Worm (Caenorhabditis elegans) whole organism, midembryonic: ENCODE data around the gene lgc-7.

ENCODE experiments used
- T22C8.4 ChIP-seq: fragments of 200-800 bp; sonication (Bioruptor generic); IDR thresholded peaks from 2 replicates; pipeline ENCODE4 v1.3.6; 2022; ENCODE audit warnings: missing genetic modification characterization, missing compliant biosample characterization
- cog-1 ChIP-seq: sonication (generic microtip); optimal IDR thresholded peaks from 2 replicates; lab custom pipeline; 2016; ENCODE audit warnings: missing genetic modification characterization, missing compliant biosample characterization
- flt-1 ChIP-seq: fragments of 200-800 bp; sonication (Bioruptor generic); IDR thresholded peaks from 2 replicates; pipeline ENCODE4 v1.3.6; 2022; ENCODE audit warnings: missing genetic modification characterization, missing compliant biosample characterization
- klf-2 ChIP-seq: fragments of 200-800 bp; sonication (Bioruptor generic); conservative IDR thresholded peaks from 2 replicates; pipeline ENCODE4 v1.3.6; 2022; ENCODE audit warnings: missing genetic modification reagents, missing genetic modification characterization, missing compliant biosample characterization
- ztf-23 ChIP-seq: fragments of 200-800 bp; sonication (Bioruptor generic); IDR thresholded peaks from 2 replicates; pipeline ENCODE4 v1.3.6; 2022; ENCODE audit warnings: missing genetic modification reagents, missing genetic modification characterization, missing compliant biosample characterization
- ztf-29 ChIP-seq: fragments of 200-800 bp; sonication (Bioruptor generic); IDR thresholded peaks from 2 replicates; pipeline ENCODE4 v1.3.6; 2022; ENCODE audit warnings: missing genetic modification reagents, missing genetic modification characterization, missing compliant biosample characterization

DNA sequence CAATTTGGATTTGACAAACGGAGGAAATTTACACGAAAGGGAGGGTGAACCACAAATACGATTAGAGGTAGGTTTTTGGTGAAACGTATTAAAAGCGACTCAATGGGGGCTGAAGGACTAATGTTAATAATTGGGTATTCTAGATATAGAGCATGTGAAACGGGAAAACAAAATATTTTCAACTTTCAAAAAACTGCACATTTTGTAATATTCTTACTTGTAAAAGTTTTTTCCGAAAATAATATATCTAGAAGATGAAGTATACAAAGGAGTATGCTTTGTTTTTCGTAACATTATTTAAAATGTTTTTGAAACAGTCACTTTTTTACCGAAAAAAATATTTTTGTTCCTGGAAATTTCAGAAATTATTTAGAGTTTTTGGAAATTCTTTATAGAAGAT lies 32.5 kb downstream of the lgc-7 start:
- TF ChIP-seq T22C8.4 (GFP tag; lab: Robert Waterston, UW) (no peak), ztf-23 (GFP tag; lab: Robert Waterston, UW) (no peak), klf-2 (no peak), flt-1 (no peak), cog-1 (tag; lab: Kevin White, UChicago) (no peak), ztf-29 (GFP tag; lab: Robert Waterston, UW) (no peak)
